Worm (Caenorhabditis elegans) whole organism, midembryonic: Measurements from ENCODE around the gene T19D2.3.

Experiments used
- T22C8.4 ChIP-seq: fragments of 200-800 bp; sonication (Bioruptor generic); IDR thresholded peaks from 2 replicates; pipeline ENCODE4 v1.3.6; 2022; ENCODE audit warnings: missing genetic modification characterization, missing compliant biosample characterization
- cog-1 ChIP-seq: sonication (generic microtip); optimal IDR thresholded peaks from 2 replicates; lab custom pipeline; 2016; ENCODE audit warnings: missing genetic modification characterization, missing compliant biosample characterization
- flt-1 ChIP-seq: fragments of 200-800 bp; sonication (Bioruptor generic); IDR thresholded peaks from 2 replicates; pipeline ENCODE4 v1.3.6; 2022; ENCODE audit warnings: missing genetic modification characterization, missing compliant biosample characterization
- klf-2 ChIP-seq: fragments of 200-800 bp; sonication (Bioruptor generic); conservative IDR thresholded peaks from 2 replicates; pipeline ENCODE4 v1.3.6; 2022; ENCODE audit warnings: missing genetic modification reagents, missing genetic modification characterization, missing compliant biosample characterization
- med-1 ChIP-seq: sonication (generic microtip); optimal IDR thresholded peaks from 2 replicates; lab custom pipeline; 2017; ENCODE audit warnings: missing genetic modification characterization, mild to moderate bottlenecking, missing compliant biosample characterization, antibody characterized with exemption, missing genetic modification reagents; ENCODE audit not compliant: insufficient read depth
- ref-1 ChIP-seq: fragments of 200-800 bp; sonication (Bioruptor generic); conservative IDR thresholded peaks from 2 replicates; pipeline ENCODE4 v1.3.6; 2022; ENCODE audit warnings: missing genetic modification reagents, missing genetic modification characterization, missing compliant biosample characterization
- tab-1 ChIP-seq: fragments of 200-800 bp; sonication (Bioruptor generic); IDR thresholded peaks from 2 replicates; pipeline ENCODE4 v1.3.6; 2022; ENCODE audit warnings: missing genetic modification characterization, missing compliant biosample characterization
- ztf-23 ChIP-seq: fragments of 200-800 bp; sonication (Bioruptor generic); IDR thresholded peaks from 2 replicates; pipeline ENCODE4 v1.3.6; 2022; ENCODE audit warnings: missing genetic modification reagents, missing genetic modification characterization, missing compliant biosample characterization
- ztf-29 ChIP-seq: fragments of 200-800 bp; sonication (Bioruptor generic); IDR thresholded peaks from 2 replicates; pipeline ENCODE4 v1.3.6; 2022; ENCODE audit warnings: missing genetic modification reagents, missing genetic modification characterization, missing compliant biosample characterization

T19D2.3 gene

DNA sequence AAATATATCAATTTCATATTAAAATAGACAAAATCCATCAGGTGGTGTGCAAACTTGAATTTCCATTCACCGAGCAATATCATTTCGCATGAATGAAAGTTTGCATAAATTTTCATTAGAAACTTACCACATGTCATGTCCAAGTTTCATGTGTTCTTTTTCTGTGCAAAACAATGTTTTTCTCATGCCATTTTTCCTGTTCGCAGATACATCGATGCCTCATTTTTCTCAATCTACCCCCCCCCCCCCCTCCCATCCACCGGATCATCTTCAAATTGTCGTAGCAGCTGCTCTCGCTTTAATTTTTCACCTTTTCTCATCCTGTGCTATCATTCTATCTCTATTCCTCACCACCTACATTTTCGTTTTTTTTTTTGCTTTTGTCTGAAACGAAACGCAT lies at the start of gene T19D2.3:
T19D2.3 (plus strand) TSS at position 301 of the 400 bp plus-strand sequence.
- TF ChIP-seq med-1 (GFP tag; lab: Kevin White, UChicago) (no peak), flt-1 (no peak), cog-1 (tag; lab: Kevin White, UChicago) (no peak)

DNA sequence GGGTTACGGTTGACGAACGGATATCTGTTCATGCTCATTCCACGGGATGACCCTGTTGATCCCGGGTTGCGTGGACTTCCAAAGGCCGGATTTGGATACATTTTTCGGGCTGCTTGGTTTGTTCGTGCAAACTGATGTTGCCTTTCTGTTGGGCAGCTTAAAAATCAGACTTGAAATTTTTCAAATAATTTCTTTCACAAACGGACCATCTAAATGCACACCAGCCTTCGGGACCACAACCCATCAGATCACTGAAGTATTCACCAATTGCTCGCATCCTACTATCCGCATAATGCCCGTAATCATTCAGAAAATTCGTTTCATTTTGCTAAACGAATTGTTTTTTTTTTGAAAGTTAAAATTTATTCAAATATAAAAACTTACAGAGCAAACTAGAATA lies 43.5 kb upstream of the T19D2.3 start, which contains the start of gene F47F2.3:
F47F2.3 (minus strand) TSS at position 101 of the 400 bp plus-strand sequence.
- TF ChIP-seq tab-1 (GFP tag; lab: Robert Waterston, UW) (no peak), klf-2 (GFP tag; lab: Robert Waterston, UW) (no peak), T22C8.4 (no peak), ztf-29 (GFP tag; lab: Robert Waterston, UW) (no peak), med-1 (GFP tag; lab: Kevin White, UChicago) (no peak), ztf-23 (GFP tag; lab: Robert Waterston, UW) (no peak), flt-1 (no peak), cog-1 (tag; lab: Kevin White, UChicago) (no peak), ref-1 (GFP tag; lab: Robert Waterston, UW) (no peak)

- TF ChIP-seq tab-1 (GFP tag; lab: Robert Waterston, UW) (no peak), med-1 (GFP tag; lab: Kevin White, UChicago) (no peak), ztf-23 (GFP tag; lab: Robert Waterston, UW) (no peak), klf-2 (GFP tag; lab: Robert Waterston, UW) (no peak), ref-1 (GFP tag; lab: Robert Waterston, UW) (no peak), cog-1 (tag; lab: Kevin White, UChicago) (no peak), ztf-29 (GFP tag; lab: Robert Waterston, UW) (no peak), flt-1 (no peak), T22C8.4 (no peak)
Measured at ce11 chrX:3898255-3899177, 40.5 kb upstream of the T19D2.3 start.

ce11 chrX:3900715-3901114 lies 38.3 kb upstream of the T19D2.3 start:
- TF ChIP-seq ztf-23 (GFP tag; lab: Robert Waterston, UW), result no peak
- no peak for TF ChIP-seq ztf-29 (GFP tag; lab: Robert Waterston, UW)
- TF ChIP-seq klf-2 (GFP tag; lab: Robert Waterston, UW), result no peak
- no peak for TF ChIP-seq flt-1

DNA sequence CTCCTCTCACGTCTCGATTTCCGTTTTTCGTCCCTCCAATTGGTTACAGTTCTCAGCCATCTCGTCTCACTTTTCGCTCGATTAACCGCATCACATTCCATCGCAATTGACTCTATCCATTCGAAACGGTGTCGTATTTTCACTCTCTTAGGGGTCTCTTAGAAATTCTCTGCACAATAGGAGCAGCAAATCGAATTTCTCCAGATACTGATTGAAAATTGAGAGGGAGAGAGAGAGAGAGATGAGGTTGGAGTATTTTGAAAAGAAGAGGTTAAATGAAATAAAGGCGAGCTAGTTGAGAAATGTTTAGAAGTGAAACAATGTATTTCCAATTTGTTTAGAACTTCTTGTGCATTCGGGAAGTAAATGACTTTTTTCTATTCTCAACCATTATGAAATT lies 37.7 kb upstream of the T19D2.3 start:
- TF ChIP-seq med-1 (GFP tag; lab: Kevin White, UChicago) (no peak), tab-1 (GFP tag; lab: Robert Waterston, UW) (no peak), flt-1 (no peak), ztf-29 (GFP tag; lab: Robert Waterston, UW) (no peak)

- TF ChIP-seq ztf-29 (GFP tag; lab: Robert Waterston, UW) (no peak), cog-1 (tag; lab: Kevin White, UChicago) (no peak), med-1 (GFP tag; lab: Kevin White, UChicago) (no peak), ref-1 (GFP tag; lab: Robert Waterston, UW) (no peak), klf-2 (GFP tag; lab: Robert Waterston, UW) (no peak), T22C8.4 (no peak), flt-1 (no peak), tab-1 (GFP tag; lab: Robert Waterston, UW) (no peak), ztf-23 (GFP tag; lab: Robert Waterston, UW) (no peak)
Measured at ce11 chrX:3904568-3904967, 34.5 kb upstream of the T19D2.3 start, which contains the start of gene sup-12. sup-12 (plus strand) TSS chrX:3904584.

DNA sequence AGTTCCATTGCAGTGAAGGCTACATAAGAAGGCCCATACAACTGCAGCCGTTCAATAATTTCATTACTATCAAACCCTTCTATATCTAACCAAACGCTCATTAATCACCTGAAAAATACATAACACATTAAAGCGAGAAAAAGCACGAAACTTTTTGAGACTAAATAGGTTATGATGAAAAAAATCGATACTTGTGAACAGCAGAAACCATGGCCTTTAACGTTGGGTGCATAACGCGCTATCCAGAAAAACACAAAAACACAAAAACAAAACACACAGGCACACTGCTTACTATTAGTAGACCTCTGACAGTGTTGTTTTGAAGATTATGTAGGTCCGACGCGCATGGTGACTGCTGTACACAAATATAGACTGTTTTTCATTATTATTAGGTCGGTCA lies 27.8 kb upstream of the T19D2.3 start, which contains the start of gene T22B2.5:
T22B2.5 (minus strand) TSS at position 101 of the 400 bp plus-strand sequence.
- TF ChIP-seq klf-2 (GFP tag; lab: Robert Waterston, UW) (no peak), ref-1 (GFP tag; lab: Robert Waterston, UW) (no peak), T22C8.4 (no peak), ztf-23 (GFP tag; lab: Robert Waterston, UW) (no peak), tab-1 (GFP tag; lab: Robert Waterston, UW) (no peak), med-1 (GFP tag; lab: Kevin White, UChicago) (no peak), cog-1 (tag; lab: Kevin White, UChicago) (no peak), flt-1 (no peak), ztf-29 (GFP tag; lab: Robert Waterston, UW) (no peak)

DNA sequence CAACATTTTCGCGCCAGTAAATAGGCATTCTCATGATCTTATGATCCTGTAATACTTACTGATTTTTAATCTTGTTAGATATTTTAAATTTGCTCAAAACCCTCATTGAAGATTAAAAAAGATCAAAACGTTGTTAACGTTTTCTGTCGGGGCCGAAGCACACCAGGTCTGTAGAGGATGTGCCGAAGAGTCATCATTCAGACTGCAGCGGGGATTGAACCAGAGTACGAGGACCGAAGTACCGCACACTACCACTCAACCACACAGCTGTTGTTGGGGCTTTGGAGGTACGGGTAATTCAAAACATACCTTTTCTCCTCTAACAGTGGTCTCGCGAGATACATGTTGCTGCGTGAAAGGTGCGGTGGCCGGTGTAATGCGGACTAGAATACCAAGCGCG lies 24.8 kb upstream of the T19D2.3 start:
- TF ChIP-seq flt-1, result peak; percentile 82
- TF ChIP-seq cog-1 (tag; lab: Kevin White, UChicago), result no peak
- peak; percentile 49; the same call in 1 of the 2 replicates for TF ChIP-seq T22C8.4
- peak; percentile 61 for TF ChIP-seq ztf-29 (GFP tag; lab: Robert Waterston, UW)
- TF ChIP-seq med-1 (GFP tag; lab: Kevin White, UChicago), result peak; percentile 16
- TF ChIP-seq tab-1 (GFP tag; lab: Robert Waterston, UW), result peak; percentile 74; the same call in 1 of the 2 replicates
- TF ChIP-seq klf-2 (GFP tag; lab: Robert Waterston, UW), result peak; percentile 70; the same call in 1 of the 2 replicates
- TF ChIP-seq ztf-23 (GFP tag; lab: Robert Waterston, UW), result no peak
- 0 out of 2 replicates have a peak, but pooled peaks have one; percentile 43 for TF ChIP-seq ref-1 (GFP tag; lab: Robert Waterston, UW)

DNA sequence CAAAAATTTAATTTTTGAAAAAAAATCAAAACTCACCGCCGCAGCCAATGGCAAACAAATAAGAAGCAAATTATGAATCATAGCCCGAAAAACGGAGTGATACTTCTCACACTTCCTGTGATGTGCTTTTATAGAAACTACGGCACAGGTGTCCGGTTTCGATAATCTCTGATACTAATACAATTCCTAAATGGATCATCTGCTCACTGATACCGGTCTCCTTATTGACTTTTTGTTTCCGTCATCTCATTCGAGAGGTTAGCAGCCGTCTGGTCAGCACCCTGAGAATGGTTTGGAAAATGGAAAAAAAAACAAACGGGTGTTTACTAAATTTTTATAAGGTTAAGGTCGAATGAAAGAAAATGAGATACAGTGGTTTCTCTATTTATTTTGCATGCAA lies 23.3 kb upstream of the T19D2.3 start, which contains the start of gene idpp-9:
idpp-9 (minus strand) TSS at position 101 of the 400 bp plus-strand sequence.
- TF ChIP-seq med-1 (GFP tag; lab: Kevin White, UChicago), result no peak
- TF ChIP-seq ztf-23 (GFP tag; lab: Robert Waterston, UW), result no peak
- no peak for TF ChIP-seq tab-1 (GFP tag; lab: Robert Waterston, UW)
- TF ChIP-seq cog-1 (tag; lab: Kevin White, UChicago), result no peak
- no peak for TF ChIP-seq flt-1
- no peak for TF ChIP-seq ztf-29 (GFP tag; lab: Robert Waterston, UW)
- no peak for TF ChIP-seq ref-1 (GFP tag; lab: Robert Waterston, UW)
- no peak for TF ChIP-seq T22C8.4
- no peak for TF ChIP-seq klf-2 (GFP tag; lab: Robert Waterston, UW)
